Fruit fly (Drosophila melanogaster) whole organism, embryonic: ENCODE data around the gene kel.

ENCODE experiments used
- ATbp ChIP-seq: fragments of 200-800 bp; sonication (Bioruptor generic); optimal IDR thresholded peaks from 2 replicates; lab custom pipeline; 2017; ENCODE audit warnings: missing biosample characterization, mild to moderate bottlenecking, missing genetic modification characterization, missing genetic modification reagents
- Aef1 ChIP-seq: fragments of 200-800 bp; sonication (Bioruptor generic); IDR thresholded peaks from 3 replicates; pipeline ENCODE4 v1.3.6; 2022; ENCODE audit warnings: missing biosample characterization, missing genetic modification characterization
- CG10565 ChIP-seq: fragments of 200-800 bp; sonication (Bioruptor generic); optimal IDR thresholded peaks from 3 replicates; lab custom pipeline; 2016; ENCODE audit warnings: missing biosample characterization, mild to moderate bottlenecking, missing genetic modification characterization
- CG11093 ChIP-seq: fragments of 200-800 bp; sonication (Bioruptor generic); IDR thresholded peaks from 3 replicates; pipeline ENCODE4 v1.3.6; 2022; ENCODE audit warnings: missing biosample characterization, missing genetic modification characterization
- CG12769 ChIP-seq: fragments of 200-800 bp; sonication (Bioruptor generic); optimal IDR thresholded peaks from 2 replicates; lab custom pipeline; 2019; ENCODE audit warnings: missing biosample characterization, mild to moderate bottlenecking, missing genetic modification characterization, moderate library complexity
- CG17361 ChIP-seq: fragments of 200-800 bp; sonication (Bioruptor generic); IDR thresholded peaks from 3 replicates; pipeline ENCODE4 v1.3.6; 2022; ENCODE audit warnings: missing biosample characterization, missing genetic modification characterization
- CG17385 ChIP-seq: fragments of 200-800 bp; sonication (Bioruptor generic); optimal IDR thresholded peaks from 3 replicates; lab custom pipeline; 2018; ENCODE audit warnings: missing biosample characterization, mild to moderate bottlenecking, missing genetic modification characterization
- CG17612 ChIP-seq: fragments of 200-800 bp; sonication (Bioruptor generic); IDR thresholded peaks from 2 replicates; pipeline ENCODE4 v1.3.6; 2022; ENCODE audit warnings: missing biosample characterization, missing genetic modification characterization
- CG17912 ChIP-seq: fragments of 200-800 bp; sonication (Bioruptor generic); optimal IDR thresholded peaks from 2 replicates; lab custom pipeline; 2018; ENCODE audit warnings: missing biosample characterization, mild to moderate bottlenecking, missing genetic modification characterization
- CG2129 ChIP-seq: fragments of 200-800 bp; sonication (Bioruptor generic); IDR thresholded peaks from 2 replicates; pipeline ENCODE4 v1.3.6; 2022; ENCODE audit warnings: missing biosample characterization, missing genetic modification characterization; ENCODE audit not compliant: partially characterized antibody
- CG30403 ChIP-seq: fragments of 200-800 bp; sonication (Bioruptor generic); optimal IDR thresholded peaks from 3 replicates; lab custom pipeline; 2016; ENCODE audit warnings: missing biosample characterization, missing genetic modification characterization
- CG31224 ChIP-seq: fragments of 200-800 bp; sonication (Bioruptor generic); IDR thresholded peaks from 2 replicates; pipeline ENCODE4 v1.3.6; 2022; ENCODE audit warnings: missing biosample characterization, missing genetic modification characterization
- CG31388 ChIP-seq: fragments of 200-800 bp; sonication (Bioruptor generic); optimal IDR thresholded peaks from 2 replicates; lab custom pipeline; 2016; ENCODE audit warnings: missing biosample characterization, missing genetic modification characterization
- CG34422 ChIP-seq: fragments of 200-800 bp; sonication (Bioruptor generic); IDR thresholded peaks from 3 replicates; pipeline ENCODE4 v1.3.6; 2022; ENCODE audit warnings: missing biosample characterization, missing genetic modification characterization
- CG4617 ChIP-seq: fragments of 200-800 bp; sonication (Bioruptor generic); optimal IDR thresholded peaks from 3 replicates; lab custom pipeline; 2016; ENCODE audit warnings: missing biosample characterization, missing genetic modification characterization, borderline replicate concordance
- CG6854 ChIP-seq: fragments of 200-800 bp; sonication (Bioruptor generic); optimal IDR thresholded peaks from 3 replicates; lab custom pipeline; 2017; ENCODE audit warnings: missing biosample characterization, mild to moderate bottlenecking, missing genetic modification characterization
- CG8281 ChIP-seq: fragments of 200-800 bp; sonication (Bioruptor generic); optimal IDR thresholded peaks from 2 replicates; lab custom pipeline; 2018; ENCODE audit warnings: missing biosample characterization, mild to moderate bottlenecking, missing genetic modification characterization, moderate library complexity
- CkIIα-i1 ChIP-seq: fragments of 200-800 bp; sonication (Bioruptor generic); IDR thresholded peaks from 2 replicates; pipeline ENCODE4 v1.3.6; 2022; ENCODE audit warnings: missing biosample characterization, missing genetic modification characterization
- Dbx ChIP-seq: fragments of 200-800 bp; sonication (Bioruptor generic); IDR thresholded peaks from 3 replicates; pipeline ENCODE4 v1.3.6; 2022; ENCODE audit warnings: missing biosample characterization, missing genetic modification characterization
- Dfd ChIP-seq, 2 experiments: fragments of >200 bp; optimal IDR thresholded peaks; 2 replicates each; lab custom pipeline; 2017; ENCODE audit warnings: missing biosample characterization in 2 of 2, missing genetic modification characterization in 2 of 2
- Dll ChIP-seq: fragments of 200-800 bp; sonication (Bioruptor generic); IDR thresholded peaks from 4 replicates; pipeline ENCODE4 v1.3.6; 2022; ENCODE audit warnings: missing biosample characterization, missing genetic modification characterization; ENCODE audit not compliant: partially characterized antibody
- Dref ChIP-seq: fragments of 200-800 bp; sonication (Bioruptor generic); IDR thresholded peaks from 2 replicates; pipeline ENCODE4 v1.3.6; 2022; ENCODE audit warnings: missing biosample characterization, missing genetic modification characterization
- H15 ChIP-seq: fragments of 200-800 bp; sonication (Bioruptor generic); IDR thresholded peaks from 3 replicates; pipeline ENCODE4 v1.3.6; 2022; ENCODE audit warnings: missing biosample characterization, missing genetic modification characterization
- HHEX ChIP-seq: fragments of 200-800 bp; sonication (Bioruptor generic); optimal IDR thresholded peaks from 3 replicates; lab custom pipeline; 2017; ENCODE audit warnings: missing biosample characterization, mild to moderate bottlenecking, missing genetic modification characterization, missing genetic modification reagents
- Hr51 ChIP-seq, 2 experiments: fragments of 200-800 bp; sonication (Bioruptor generic); optimal IDR thresholded peaks; 2 replicates in 1 of 2; 3 replicates in 1 of 2; lab custom pipeline; 2016 to 2018; ENCODE audit warnings: missing biosample characterization in 2 of 2, missing genetic modification characterization in 2 of 2, mild to moderate bottlenecking in 1 of 2, moderate library complexity in 1 of 2
- Hsf ChIP-seq: fragments of 200-800 bp; sonication (Bioruptor generic); optimal IDR thresholded peaks from 3 replicates; lab custom pipeline; 2016; ENCODE audit warnings: missing biosample characterization, missing genetic modification characterization
- Myb ChIP-seq: fragments of 200-800 bp; sonication (Bioruptor generic); optimal IDR thresholded peaks from 2 replicates; lab custom pipeline; 2016; ENCODE audit warnings: missing biosample characterization, missing genetic modification characterization
- NC2β ChIP-seq: fragments of 200-800 bp; sonication (Bioruptor generic); optimal IDR thresholded peaks from 2 replicates; lab custom pipeline; 2016; ENCODE audit warnings: missing biosample characterization, missing genetic modification characterization
- Sox100B ChIP-seq: fragments of 200-800 bp; sonication (Bioruptor generic); optimal IDR thresholded peaks from 3 replicates; lab custom pipeline; 2018; ENCODE audit warnings: missing biosample characterization, mild to moderate bottlenecking, missing genetic modification characterization
- Sox102F ChIP-seq: fragments of 200-800 bp; sonication (Bioruptor generic); optimal IDR thresholded peaks from 2 replicates; lab custom pipeline; 2018; ENCODE audit warnings: missing biosample characterization, mild to moderate bottlenecking, missing genetic modification characterization, moderate library complexity
- TFAM ChIP-seq: fragments of 200-800 bp; sonication (Bioruptor generic); optimal IDR thresholded peaks from 2 replicates; lab custom pipeline; 2017; ENCODE audit warnings: missing biosample characterization, missing genetic modification characterization, inconsistent platforms
- Xrp1 ChIP-seq: fragments of 200-800 bp; sonication (Bioruptor generic); IDR thresholded peaks from 2 replicates; pipeline ENCODE4 v1.3.6; 2022; ENCODE audit warnings: missing biosample characterization, missing genetic modification characterization
- ash1 ChIP-seq: fragments of 200-800 bp; sonication (Bioruptor generic); optimal IDR thresholded peaks from 2 replicates; lab custom pipeline; 2018; ENCODE audit warnings: missing biosample characterization, mild to moderate bottlenecking, missing genetic modification characterization
- cas ChIP-seq: fragments of 200-800 bp; sonication (Bioruptor generic); IDR thresholded peaks from 2 replicates; pipeline ENCODE4 v1.3.6; 2022; ENCODE audit warnings: missing biosample characterization, missing genetic modification characterization
- ci ChIP-seq: fragments of 200-800 bp; sonication (Bioruptor generic); IDR thresholded peaks from 3 replicates; pipeline ENCODE4 v1.3.6; 2022; ENCODE audit warnings: missing biosample characterization, missing genetic modification characterization
- da ChIP-seq: fragments of 200-800 bp; sonication (Bioruptor generic); optimal IDR thresholded peaks from 2 replicates; lab custom pipeline; 2016; ENCODE audit warnings: missing biosample characterization, missing genetic modification characterization
- dmrt99B ChIP-seq: fragments of 200-800 bp; sonication (Bioruptor generic); optimal IDR thresholded peaks from 2 replicates; lab custom pipeline; 2018; ENCODE audit warnings: missing biosample characterization, mild to moderate bottlenecking, missing genetic modification characterization, moderate library complexity
- dpn ChIP-seq, 2 experiments: fragments of 200-800 bp; sonication (Bioruptor generic); optimal IDR thresholded peaks; 3 replicates each; lab custom pipeline; 2016; ENCODE audit warnings: missing biosample characterization in 2 of 2, missing genetic modification characterization in 2 of 2
- ewg ChIP-seq: fragments of 200-800 bp; sonication (Bioruptor generic); optimal IDR thresholded peaks from 3 replicates; lab custom pipeline; 2017; ENCODE audit warnings: mild to moderate bottlenecking, missing biosample characterization, missing genetic modification reagents, missing genetic modification characterization
- lilli ChIP-seq: fragments of 200-800 bp; sonication (Bioruptor generic); optimal IDR thresholded peaks from 3 replicates; lab custom pipeline; 2016; ENCODE audit warnings: missing biosample characterization, missing genetic modification characterization
- lmd ChIP-seq: fragments of 200-800 bp; sonication (Bioruptor generic); IDR thresholded peaks from 2 replicates; pipeline ENCODE4 v1.3.6; 2022; ENCODE audit warnings: missing biosample characterization, missing genetic modification characterization
- pros ChIP-seq: fragments of 200-800 bp; sonication (Bioruptor generic); optimal IDR thresholded peaks from 3 replicates; lab custom pipeline; 2019; ENCODE audit warnings: missing biosample characterization, mild to moderate bottlenecking, missing genetic modification characterization, moderate library complexity
- pum ChIP-seq: fragments of 200-800 bp; sonication (Bioruptor generic); optimal IDR thresholded peaks from 2 replicates; lab custom pipeline; 2016; ENCODE audit warnings: missing biosample characterization, missing genetic modification characterization
- row ChIP-seq: fragments of 200-800 bp; sonication (Bioruptor generic); IDR thresholded peaks from 3 replicates; pipeline ENCODE4 v1.3.6; 2022; ENCODE audit warnings: missing biosample characterization, missing genetic modification characterization
- sens-2 ChIP-seq: fragments of 200-800 bp; sonication (Bioruptor generic); IDR thresholded peaks from 2 replicates; pipeline ENCODE4 v1.3.6; 2022; ENCODE audit warnings: missing biosample characterization, missing genetic modification characterization
- sima ChIP-seq: fragments of 200-800 bp; sonication (Bioruptor generic); optimal IDR thresholded peaks from 2 replicates; lab custom pipeline; 2016; ENCODE audit warnings: missing biosample characterization, missing genetic modification characterization
- slbo ChIP-seq: fragments of 200-800 bp; sonication (Bioruptor generic); IDR thresholded peaks from 2 replicates; pipeline ENCODE4 v1.3.6; 2022; ENCODE audit warnings: missing biosample characterization, missing genetic modification characterization
- so ChIP-seq: fragments of 200-800 bp; sonication (Bioruptor generic); IDR thresholded peaks from 3 replicates; pipeline ENCODE4 v1.3.6; 2022; ENCODE audit warnings: missing biosample characterization, missing genetic modification characterization
- tio ChIP-seq: fragments of 200-800 bp; sonication (Bioruptor generic); optimal IDR thresholded peaks from 2 replicates; lab custom pipeline; 2017; ENCODE audit warnings: missing biosample characterization, missing genetic modification characterization, inconsistent platforms
- ttk ChIP-seq: fragments of 200-800 bp; sonication (Bioruptor generic); IDR thresholded peaks from 2 replicates; pipeline ENCODE4 v2.1.2; 2022; ENCODE audit warnings: missing biosample characterization, missing genetic modification characterization
- z ChIP-seq: fragments of 200-800 bp; sonication (Bioruptor generic); IDR thresholded peaks from 3 replicates; pipeline ENCODE4 v1.3.6; 2022; ENCODE audit warnings: missing biosample characterization, missing genetic modification characterization

The kel gene

DNA sequence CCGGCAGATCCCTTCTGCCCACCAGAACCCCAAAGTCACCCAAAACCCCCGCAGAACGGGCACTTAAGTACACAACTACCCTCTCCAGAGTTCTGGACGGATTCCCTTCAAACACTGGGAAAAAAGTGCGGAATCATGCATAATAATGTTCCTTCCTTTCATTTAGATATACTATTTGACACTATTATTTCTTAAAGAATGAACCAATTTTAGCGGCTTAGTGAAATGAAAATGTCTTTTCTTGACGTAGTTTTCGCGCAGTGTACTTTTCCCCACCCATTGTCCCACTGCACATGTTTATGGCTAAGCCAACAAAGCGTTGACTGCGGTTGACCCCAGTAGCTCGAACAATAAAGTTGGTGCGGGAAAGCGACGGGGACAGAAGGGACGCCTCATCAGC, 48.8 kb upstream of the kel start (continued):
- TF ChIP-seq ci (GFP tag; lab: Robert Waterston, UW) (0 out of 3 replicates have a peak, but pooled peaks have one; percentile 43), H15 (GFP tag; lab: Robert Waterston, UW) (no peak), so (GFP tag; lab: Robert Waterston, UW) (no peak), CG17385 (GFP tag; lab: Kevin White, UChicago) (peak; percentile 1), dmrt99B (tag; lab: Kevin White, UChicago) (peak; percentile 38), CG6854 (GFP tag; lab: Kevin White, UChicago) (no peak), ATbp (GFP tag; lab: Kevin White, UChicago) (peak; percentile 14), ash1 (no peak), pum (peak; percentile 3), tio (GFP tag; lab: Kevin White, UChicago) (peak; percentile 8), sens-2 (GFP tag; lab: Robert Waterston, UW) (no peak), CG2129 (no peak), ttk (GFP tag; lab: Robert Waterston, UW) (0 out of 2 replicates have a peak, but pooled peaks have one; percentile 10), pros (GFP tag; lab: Kevin White, UChicago) (no peak), CG11093 (GFP tag; lab: Robert Waterston, UW) (0 out of 3 replicates have a peak, but pooled peaks have one; percentile 18), CkIIα-i1 (no peak), CG12769 (tag; lab: Kevin White, UChicago) (peak; percentile 53), z (no peak), CG17361 (GFP tag; lab: Robert Waterston, UW) (no peak), HHEX (GFP tag; lab: Kevin White, UChicago) (peak; percentile 6), CG31224 (GFP tag; lab: Robert Waterston, UW) (no peak), TFAM (GFP tag; lab: Kevin White, UChicago) (no peak), Sox100B (GFP tag; lab: Kevin White, UChicago) (no peak), Myb (GFP tag; lab: Kevin White, UChicago) (no peak), Dbx (0 out of 3 replicates have a peak, but pooled peaks have one; percentile 29), Aef1 (GFP tag; lab: Robert Waterston, UW) (peak; percentile 37; the same call in 1 of the 3 replicates), CG10565 (GFP tag; lab: Kevin White, UChicago) (no peak), CG8281 (tag; lab: Kevin White, UChicago) (no peak), Hsf (GFP tag; lab: Kevin White, UChicago) (peak; percentile 16), Sox102F (GFP tag; lab: Kevin White, UChicago) (peak; percentile 47), Dfd (GFP tag; optimal IDR thresholded peaks at IDR 0.05; lab: Kevin White, UChicago) (no peak), sima (GFP tag; lab: Kevin White, UChicago) (no peak), row (GFP tag; lab: Robert Waterston, UW) (peak; percentile 50; the same call in 2 of the 3 replicates), lilli (GFP tag; lab: Kevin White, UChicago) (peak; percentile 17), CG34422 (0 out of 3 replicates have a peak, but pooled peaks have one; percentile 22), CG4617 (GFP tag; lab: Kevin White, UChicago) (no peak), cas (GFP tag; lab: Robert Waterston, UW) (no peak), Xrp1 (GFP tag; lab: Robert Waterston, UW) (peak; percentile 52; the same call in 1 of the 2 replicates), NC2β (GFP tag; lab: Kevin White, UChicago) (no peak), Hr51 (GFP tag; optimal IDR thresholded peaks at IDR 0.05; lab: Kevin White, UChicago) (peak in 1 of 2 experiments; percentile 27), CG30403 (GFP tag; lab: Kevin White, UChicago) (peak; percentile 14), slbo (GFP tag; lab: Robert Waterston, UW) (peak; percentile 32; the same call in 1 of the 2 replicates), da (no peak), dpn (GFP tag; optimal IDR thresholded peaks at IDR 0.05; lab: Kevin White, UChicago) (peak in 1 of 2 experiments; percentile 0), CG31388 (no peak), Dll (GFP tag; lab: Robert Waterston, UW) (no peak), Dref (GFP tag; lab: Robert Waterston, UW) (no peak), CG17612 (GFP tag; lab: Robert Waterston, UW) (no peak), ewg (GFP tag; lab: Kevin White, UChicago) (no peak), CG17912 (GFP tag; lab: Kevin White, UChicago) (no peak), lmd (GFP tag; lab: Robert Waterston, UW) (peak; percentile 21; the same call in 1 of the 2 replicates)
